Worm (Caenorhabditis elegans) whole organism, mixed stage, embryonic: ENCODE data around the gene R07B1.13.

ENCODE experiments used
- bed-3 ChIP-seq: fragments of 200-800 bp; sonication (Bioruptor generic); optimal IDR thresholded peaks from 3 replicates; lab custom pipeline; 2018; ENCODE audit warnings: mild to moderate bottlenecking, missing genetic modification characterization, moderate library complexity, missing compliant biosample characterization
- hlh-1 ChIP-seq: fragments of 150-350 bp; optimal IDR thresholded peaks from 2 replicates; lab custom pipeline; 2014; ENCODE audit warnings: missing biosample characterization, missing genetic modification reagents, missing genetic modification characterization
- mab-5 ChIP-seq: fragments of 150-350 bp; optimal IDR thresholded peaks from 2 replicates; lab custom pipeline; 2014; ENCODE audit warnings: missing biosample characterization, missing genetic modification characterization
- nhr-12 ChIP-seq: fragments of 150-350 bp; optimal IDR thresholded peaks from 2 replicates; lab custom pipeline; 2014; ENCODE audit warnings: missing biosample characterization, missing genetic modification characterization
- nhr-237 ChIP-seq: fragments of 150-350 bp; optimal IDR thresholded peaks from 2 replicates; lab custom pipeline; 2014; ENCODE audit warnings: missing biosample characterization, missing genetic modification characterization
- nhr-28 ChIP-seq: fragments of 150-350 bp; optimal IDR thresholded peaks from 2 replicates; lab custom pipeline; 2014; ENCODE audit warnings: missing biosample characterization, missing genetic modification characterization
- nhr-76 ChIP-seq: sonication (generic microtip); optimal IDR thresholded peaks from 2 replicates; lab custom pipeline; 2017; ENCODE audit warnings: missing biosample characterization, missing genetic modification characterization
- pha-4 ChIP-seq: fragments of 150-350 bp; optimal IDR thresholded peaks from 2 replicates; lab custom pipeline; 2018; ENCODE audit warnings: missing biosample characterization, missing genetic modification reagents, missing genetic modification characterization
- tbx-8 ChIP-seq: fragments of 200-800 bp; sonication (Bioruptor generic); optimal IDR thresholded peaks from 2 replicates; lab custom pipeline; 2018; ENCODE audit warnings: mild to moderate bottlenecking, missing genetic modification characterization, moderate library complexity, missing compliant biosample characterization
- unc-62 ChIP-seq: fragments of 150-350 bp; optimal IDR thresholded peaks from 2 replicates; lab custom pipeline; 2014; ENCODE audit warnings: missing biosample characterization, missing genetic modification reagents, missing genetic modification characterization
- ztf-11 ChIP-seq: fragments of 150-350 bp; optimal IDR thresholded peaks from 2 replicates; lab custom pipeline; 2014; ENCODE audit warnings: missing biosample characterization, missing genetic modification characterization

- TF ChIP-seq nhr-237 (tag; lab: Kevin White, UChicago): no peak
- no peak for TF ChIP-seq nhr-28 (tag; lab: Kevin White, UChicago)
- no peak for TF ChIP-seq nhr-12
- no peak for TF ChIP-seq nhr-76 (tag; lab: Kevin White, UChicago)
- TF ChIP-seq bed-3 (GFP tag; lab: Kevin White, UChicago): no peak
- no peak for TF ChIP-seq mab-5 (tag; lab: Kevin White, UChicago)
- TF ChIP-seq tbx-8 (GFP tag; lab: Kevin White, UChicago): no peak
- no peak for TF ChIP-seq unc-62 (GFP tag; lab: Kevin White, UChicago)
- TF ChIP-seq ztf-11 (tag; lab: Kevin White, UChicago): no peak
- TF ChIP-seq pha-4: no peak
- no peak for TF ChIP-seq hlh-1 (tag; lab: Kevin White, UChicago)
Measured at ce11 chrX:9866355-9866754, 3.3 kb upstream of the R07B1.13 start, which contains the start of gene R07B1.6.
